Worm (Caenorhabditis elegans) whole organism, young adult: ENCODE data around the gene com-1.

Source experiments
- B0019.2 ChIP-seq: fragments of 200-800 bp; sonication (Bioruptor generic); conservative IDR thresholded peaks from 2 replicates; pipeline ENCODE4 v1.3.6; 2022; ENCODE audit warnings: missing genetic modification reagents, missing genetic modification characterization, missing compliant biosample characterization
- B0261.1 ChIP-seq: sonication (generic microtip); optimal IDR thresholded peaks from 2 replicates; lab custom pipeline; 2016; ENCODE audit warnings: mild to moderate bottlenecking, missing genetic modification characterization, moderate library complexity, missing compliant biosample characterization
- B0336.3 ChIP-seq: fragments of 200-800 bp; sonication (Bioruptor generic); IDR thresholded peaks from 2 replicates; pipeline ENCODE4 v1.3.6; 2022; ENCODE audit warnings: missing genetic modification characterization, missing compliant biosample characterization
- F22D6.2 ChIP-seq: sonication (generic microtip); optimal IDR thresholded peaks from 2 replicates; lab custom pipeline; 2016; ENCODE audit warnings: mild to moderate bottlenecking, missing genetic modification characterization, missing compliant biosample characterization
- F33H1.4 ChIP-seq: fragments of 200-800 bp; sonication (Bioruptor generic); IDR thresholded peaks from 2 replicates; pipeline ENCODE4 v1.3.6; 2022; ENCODE audit warnings: missing genetic modification reagents, missing genetic modification characterization, missing compliant biosample characterization
- F57C9.4 ChIP-seq: sonication (generic microtip); optimal IDR thresholded peaks from 2 replicates; lab custom pipeline; 2017; ENCODE audit warnings: mild to moderate bottlenecking, missing genetic modification characterization, missing compliant biosample characterization
- Y53F4B.3 ChIP-seq: fragments of 200-800 bp; sonication (Bioruptor generic); IDR thresholded peaks from 2 replicates; pipeline ENCODE4 v1.3.6; 2022; ENCODE audit warnings: missing genetic modification reagents, missing genetic modification characterization, missing compliant biosample characterization
- Y53G8AR.9 ChIP-seq: fragments of 200-800 bp; sonication (Bioruptor generic); conservative IDR thresholded peaks from 2 replicates; pipeline ENCODE4 v1.3.6; 2022; ENCODE audit warnings: missing genetic modification reagents, missing genetic modification characterization, missing compliant biosample characterization
- akir-1 ChIP-seq: fragments of 200-800 bp; sonication (Bioruptor generic); optimal IDR thresholded peaks from 2 replicates; lab custom pipeline; 2018; ENCODE audit warnings: mild to moderate bottlenecking, missing genetic modification characterization, moderate library complexity, missing compliant biosample characterization
- atf-7 ChIP-seq: sonication (generic microtip); optimal IDR thresholded peaks from 2 replicates; lab custom pipeline; 2017; ENCODE audit warnings: mild to moderate bottlenecking, missing genetic modification characterization, missing compliant biosample characterization
- athp-1 ChIP-seq: sonication (generic microtip); optimal IDR thresholded peaks from 2 replicates; lab custom pipeline; 2017; ENCODE audit warnings: mild to moderate bottlenecking, missing genetic modification characterization, missing compliant biosample characterization
- bed-1 ChIP-seq: fragments of 200-800 bp; sonication (Bioruptor generic); IDR thresholded peaks from 2 replicates; pipeline ENCODE4 v1.3.6; 2022; ENCODE audit warnings: missing genetic modification reagents, missing genetic modification characterization, missing compliant biosample characterization
- bed-2 ChIP-seq: fragments of 200-800 bp; sonication (Bioruptor generic); IDR thresholded peaks from 2 replicates; pipeline ENCODE4 v1.3.6; 2022; ENCODE audit warnings: missing genetic modification reagents, missing genetic modification characterization, missing compliant biosample characterization
- ceh-27 ChIP-seq: fragments of 200-800 bp; sonication (Bioruptor generic); optimal IDR thresholded peaks from 2 replicates; lab custom pipeline; 2018; ENCODE audit warnings: mild to moderate bottlenecking, missing genetic modification characterization, moderate library complexity, missing compliant biosample characterization
- ceh-79 ChIP-seq: sonication (generic microtip); optimal IDR thresholded peaks from 2 replicates; lab custom pipeline; 2017; ENCODE audit warnings: mild to moderate bottlenecking, missing genetic modification characterization, missing compliant biosample characterization
- dpl-1 ChIP-seq: fragments of 150-350 bp; optimal IDR thresholded peaks from 2 replicates; lab custom pipeline; 2014; ENCODE audit warnings: missing biosample characterization, missing genetic modification reagents, missing genetic modification characterization
- efl-1 ChIP-seq: fragments of 150-350 bp; optimal IDR thresholded peaks from 2 replicates; lab custom pipeline; 2014; ENCODE audit warnings: missing biosample characterization, missing genetic modification reagents, missing genetic modification characterization
- egl-18 ChIP-seq: fragments of 200-800 bp; sonication (Bioruptor generic); IDR thresholded peaks from 2 replicates; pipeline ENCODE4 v1.3.6; 2022; ENCODE audit warnings: missing genetic modification reagents, missing genetic modification characterization, missing compliant biosample characterization
- egl-44 ChIP-seq: fragments of 200-800 bp; sonication (Bioruptor generic); IDR thresholded peaks from 2 replicates; pipeline ENCODE4 v1.3.6; 2022; ENCODE audit warnings: missing genetic modification reagents, missing genetic modification characterization, missing compliant biosample characterization
- ekl-4 ChIP-seq: fragments of 200-800 bp; sonication (Bioruptor generic); IDR thresholded peaks from 2 replicates; pipeline ENCODE4 v1.3.6; 2022; ENCODE audit warnings: missing genetic modification reagents, missing genetic modification characterization, missing compliant biosample characterization
- hmg-20 ChIP-seq: fragments of 200-800 bp; sonication (Bioruptor generic); IDR thresholded peaks from 2 replicates; pipeline ENCODE4 v1.3.6; 2022; ENCODE audit warnings: missing genetic modification reagents, missing genetic modification characterization, missing compliant biosample characterization
- hsf-1 ChIP-seq: fragments of 200-800 bp; sonication (Bioruptor generic); IDR thresholded peaks from 2 replicates; pipeline ENCODE4 v1.3.6; 2022; ENCODE audit warnings: missing genetic modification reagents, missing genetic modification characterization, missing compliant biosample characterization
- let-607 ChIP-seq, 2 experiments: fragments of 200-800 bp in 1 of 2; sonication (Bioruptor generic) in 1 of 2; sonication (generic microtip) in 1 of 2; optimal IDR thresholded peaks; 2 replicates each; lab custom pipeline; 2016 to 2018; ENCODE audit warnings: mild to moderate bottlenecking in 2 of 2, missing compliant biosample characterization in 2 of 2, missing genetic modification characterization in 2 of 2, moderate library complexity in 2 of 2, missing genotype in 1 of 2
- lin-35 ChIP-seq, 3 experiments: fragments of 150-350 bp in 2 of 3; sonication (generic microtip) in 1 of 3; optimal IDR thresholded peaks; 2 replicates each; lab custom pipeline; 2014 to 2018; ENCODE audit warnings: missing biosample characterization in 3 of 3, missing genetic modification characterization in 3 of 3, missing genetic modification reagents in 3 of 3
- lin-54 ChIP-seq: fragments of 200-800 bp; sonication (Bioruptor generic); optimal IDR thresholded peaks from 2 replicates; lab custom pipeline; 2018; ENCODE audit warnings: mild to moderate bottlenecking, missing genetic modification characterization, missing compliant biosample characterization
- lir-1 ChIP-seq: fragments of 200-800 bp; sonication (Bioruptor generic); conservative IDR thresholded peaks from 2 replicates; pipeline ENCODE4 v1.3.6; 2022; ENCODE audit warnings: missing genetic modification reagents, missing genetic modification characterization, missing compliant biosample characterization
- madf-10 ChIP-seq: sonication (generic microtip); optimal IDR thresholded peaks from 2 replicates; lab custom pipeline; 2016; ENCODE audit warnings: mild to moderate bottlenecking, missing genetic modification characterization, missing compliant biosample characterization
- madf-8 ChIP-seq: fragments of 200-800 bp; sonication (Bioruptor generic); conservative IDR thresholded peaks from 2 replicates; pipeline ENCODE4 v1.3.6; 2022; ENCODE audit warnings: missing genetic modification reagents, missing genetic modification characterization, missing compliant biosample characterization
- mcd-1 ChIP-seq: fragments of 200-800 bp; sonication (Bioruptor generic); IDR thresholded peaks from 2 replicates; pipeline ENCODE4 v1.3.6; 2022; ENCODE audit warnings: missing genetic modification reagents, missing genetic modification characterization, missing compliant biosample characterization
- mxl-1 ChIP-seq: sonication (generic microtip); optimal IDR thresholded peaks from 2 replicates; lab custom pipeline; 2016; ENCODE audit warnings: missing genetic modification characterization, missing compliant biosample characterization
- nfya-2 ChIP-seq: fragments of 200-800 bp; sonication (Bioruptor generic); IDR thresholded peaks from 2 replicates; pipeline ENCODE4 v1.3.6; 2022; ENCODE audit warnings: missing genetic modification reagents, missing genetic modification characterization, missing compliant biosample characterization
- nhr-120 ChIP-seq: fragments of 200-800 bp; sonication (Bioruptor generic); IDR thresholded peaks from 2 replicates; pipeline ENCODE4 v1.3.6; 2022; ENCODE audit warnings: missing genetic modification characterization, missing compliant biosample characterization
- nhr-27 ChIP-seq: fragments of 200-800 bp; sonication (Bioruptor generic); optimal IDR thresholded peaks from 2 replicates; lab custom pipeline; 2018; ENCODE audit warnings: mild to moderate bottlenecking, missing genetic modification characterization, moderate library complexity, missing compliant biosample characterization
- snpc-4 ChIP-seq, 5 experiments: fragments of 150-350 bp in 1 of 5; sonication (generic microtip) in 4 of 5; optimal IDR thresholded peaks; 2 replicates each; lab custom pipeline; 2014 to 2018; ENCODE audit warnings: missing genetic modification characterization in 5 of 5, missing biosample characterization in 3 of 5, antibody characterized with exemption in 2 of 5, mild to moderate bottlenecking in 2 of 5, missing compliant biosample characterization in 2 of 5, missing genotype in 2 of 5, moderate library complexity in 2 of 5, missing genetic modification reagents in 1 of 5
- somi-1 ChIP-seq: fragments of 200-800 bp; sonication (Bioruptor generic); optimal IDR thresholded peaks from 2 replicates; lab custom pipeline; 2018; ENCODE audit warnings: mild to moderate bottlenecking, missing genetic modification characterization, missing compliant biosample characterization
- sptf-2 ChIP-seq: fragments of 200-800 bp; sonication (Bioruptor generic); optimal IDR thresholded peaks from 2 replicates; lab custom pipeline; 2018; ENCODE audit warnings: mild to moderate bottlenecking, missing genetic modification characterization, missing compliant biosample characterization
- tbp1 ChIP-seq: fragments of 200-800 bp; sonication (Bioruptor generic); optimal IDR thresholded peaks from 2 replicates; lab custom pipeline; 2018; ENCODE audit warnings: mild to moderate bottlenecking, missing genetic modification characterization, missing compliant biosample characterization
- tbx-9 ChIP-seq: sonication (generic microtip); optimal IDR thresholded peaks from 2 replicates; lab custom pipeline; 2016; ENCODE audit warnings: borderline replicate concordance, missing genetic modification characterization, inconsistent platforms, missing compliant biosample characterization
- tlf-1 ChIP-seq: fragments of 200-800 bp; sonication (Bioruptor generic); optimal IDR thresholded peaks from 2 replicates; lab custom pipeline; 2018; ENCODE audit warnings: mild to moderate bottlenecking, missing genetic modification characterization, missing compliant biosample characterization
- unc-130 ChIP-seq: sonication (generic microtip); optimal IDR thresholded peaks from 2 replicates; lab custom pipeline; 2016; ENCODE audit warnings: missing genetic modification reagents, missing genetic modification characterization, missing compliant biosample characterization
- unc-62 ChIP-seq: fragments of 150-350 bp; optimal IDR thresholded peaks from 2 replicates; lab custom pipeline; 2014; ENCODE audit warnings: missing biosample characterization, missing genetic modification reagents, missing genetic modification characterization
- xnd-1 ChIP-seq: sonication (generic microtip); optimal IDR thresholded peaks from 2 replicates; lab custom pipeline; 2016; ENCODE audit warnings: missing genotype, missing genetic modification reagents, missing genetic modification characterization, missing compliant biosample characterization
- ztf-28 ChIP-seq: fragments of 200-800 bp; sonication (Bioruptor generic); IDR thresholded peaks from 2 replicates; pipeline ENCODE4 v1.3.6; 2022; ENCODE audit warnings: missing genetic modification reagents, missing genetic modification characterization, missing compliant biosample characterization

com-1 gene

DNA sequence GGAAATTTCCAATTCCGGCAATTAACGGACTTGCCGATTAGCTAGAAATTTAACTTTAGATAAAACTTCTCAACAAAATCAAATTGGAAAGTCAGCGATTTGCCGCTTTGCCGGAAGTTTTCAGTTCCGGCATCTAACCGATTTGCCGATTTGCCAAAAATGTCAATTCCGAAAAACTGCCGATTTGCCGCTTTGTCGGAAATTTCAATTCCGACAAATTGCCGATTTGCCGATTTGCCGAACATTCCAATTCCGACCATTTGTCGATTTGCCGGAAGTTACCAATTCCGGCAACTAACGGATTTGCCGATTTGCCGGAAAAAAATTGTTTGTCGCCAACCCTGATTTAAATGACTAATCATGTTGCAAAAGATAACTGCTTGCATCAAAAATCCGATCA is 13.0 kb downstream of the com-1 start:
- TF ChIP-seq lir-1 (GFP tag; lab: Robert Waterston, UW) (no peak), dpl-1 (GFP tag; lab: Kevin White, UChicago) (peak; percentile 35)
- TF ChIP-seq, all 124 proteins: peak for 1

DNA sequence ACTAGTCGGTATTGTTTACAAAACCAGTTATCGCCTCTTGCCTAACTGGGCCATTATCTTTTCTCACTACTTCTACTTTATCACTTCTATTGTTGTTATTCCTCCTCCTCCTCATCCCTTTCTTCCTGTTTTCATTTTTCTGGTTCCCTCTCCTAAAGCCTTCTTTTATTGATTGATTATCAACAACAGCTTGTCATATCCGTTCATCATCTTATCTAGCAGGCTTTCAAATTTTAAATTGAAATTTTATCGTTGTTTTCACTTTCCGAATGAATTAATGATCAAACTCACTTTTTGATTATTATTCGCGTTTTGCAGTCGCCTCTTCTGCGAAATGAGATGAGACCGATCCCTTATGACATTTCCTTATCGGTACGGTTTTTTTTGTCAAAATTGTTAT is 15.0 kb downstream of the com-1 start, which contains the start of gene cut-6:
cut-6 (plus strand) TSS at position 301 of the 400 bp plus-strand sequence.
- TF ChIP-seq unc-130 (GFP tag; lab: Kevin White, UChicago) (no peak), madf-10 (no peak), nhr-27 (tag; lab: Kevin White, UChicago) (no peak), Y53F4B.3 (GFP tag; lab: Robert Waterston, UW) (no peak), nfya-2 (GFP tag; lab: Robert Waterston, UW) (no peak), madf-8 (GFP tag; lab: Robert Waterston, UW) (no peak), lin-54 (no peak), B0019.2 (GFP tag; lab: Robert Waterston, UW) (no peak), atf-7 (no peak), tbp1 (no peak), ceh-27 (GFP tag; lab: Kevin White, UChicago) (no peak), Y53G8AR.9 (GFP tag; lab: Robert Waterston, UW) (no peak), F57C9.4 (tag; lab: Kevin White, UChicago) (no peak), egl-18 (GFP tag; lab: Robert Waterston, UW) (no peak)

DNA sequence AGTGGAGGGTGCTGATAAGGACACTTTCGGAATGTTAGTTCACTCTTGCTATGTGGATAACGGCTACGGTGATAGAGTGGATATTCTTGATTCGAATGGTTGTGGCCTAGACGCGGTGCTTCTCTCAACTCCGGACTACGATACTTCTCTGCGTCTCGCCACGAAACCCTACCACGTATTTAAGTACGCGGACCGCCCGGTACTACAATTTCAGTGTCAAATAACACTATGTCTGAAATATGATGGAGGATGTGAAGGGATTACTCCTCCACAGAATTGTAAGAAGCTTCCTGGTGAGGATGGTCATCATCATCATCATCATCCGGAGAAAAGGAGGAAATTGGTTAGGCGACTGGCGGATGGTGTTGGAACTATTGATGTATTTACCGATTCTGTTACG is 18.8 kb downstream of the com-1 start:
- no peak for TF ChIP-seq ztf-28 (GFP tag; lab: Robert Waterston, UW)
- TF ChIP-seq tbx-9 (tag; lab: Kevin White, UChicago) = no peak
- no peak for TF ChIP-seq sptf-2 (GFP tag; lab: Kevin White, UChicago)
- no peak for TF ChIP-seq akir-1 (GFP tag; lab: Kevin White, UChicago)
- no peak for TF ChIP-seq mcd-1 (GFP tag; lab: Robert Waterston, UW)
- TF ChIP-seq somi-1 (GFP tag; lab: Kevin White, UChicago) = no peak
- no peak for TF ChIP-seq B0261.1
- TF ChIP-seq snpc-4 (GFP tag; optimal IDR thresholded peaks at IDR 0.05; lab: Kevin White, UChicago) = no peak
- TF ChIP-seq snpc-4 (tag; optimal IDR thresholded peaks at IDR 0.05; lab: Kevin White, UChicago) = no peak
- no peak for TF ChIP-seq ceh-27 (GFP tag; lab: Kevin White, UChicago)
- TF ChIP-seq F22D6.2 (tag; lab: Kevin White, UChicago) = no peak
- no peak for TF ChIP-seq ekl-4 (GFP tag; lab: Robert Waterston, UW)
- no peak for TF ChIP-seq xnd-1 (tag; lab: Kevin White, UChicago)
- no peak for TF ChIP-seq hmg-20
- TF ChIP-seq B0336.3 = no peak
- no peak for TF ChIP-seq tlf-1 (GFP tag; lab: Kevin White, UChicago)
- TF ChIP-seq unc-62 (GFP tag; lab: Kevin White, UChicago) = no peak
- no peak for TF ChIP-seq let-607 (tag; optimal IDR thresholded peaks at IDR 0.05; lab: Kevin White, UChicago)

DNA sequence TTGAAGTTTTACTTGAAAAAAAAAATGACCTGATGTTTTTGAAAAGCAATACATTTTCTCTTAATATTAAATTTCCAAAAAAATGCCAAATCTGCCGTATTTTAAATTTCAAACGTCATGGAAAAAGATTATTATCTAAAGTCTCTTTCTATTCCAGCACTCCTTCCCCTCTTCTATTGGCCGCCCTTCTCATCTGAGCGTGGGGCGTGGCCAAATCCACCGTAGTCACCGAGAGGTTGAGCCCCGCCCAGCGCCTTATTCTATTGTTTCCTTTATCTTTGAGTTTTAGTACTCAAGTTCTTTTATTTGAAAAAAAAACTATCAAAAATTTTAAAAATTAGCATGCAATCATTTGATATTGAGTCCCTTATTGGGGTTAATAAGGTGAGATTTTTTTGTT is 23.9 kb downstream of the com-1 start, which contains the start of gene vab-7:
vab-7 (plus strand) TSS at position 301 of the 400 bp plus-strand sequence.
- TF ChIP-seq egl-44 (GFP tag; lab: Robert Waterston, UW) (no peak), athp-1 (tag; lab: Kevin White, UChicago) (no peak), hsf-1 (GFP tag; lab: Robert Waterston, UW) (no peak), unc-130 (GFP tag; lab: Kevin White, UChicago) (no peak), mxl-1 (tag; lab: Kevin White, UChicago) (no peak), atf-7 (no peak), bed-2 (GFP tag; lab: Robert Waterston, UW) (no peak), ceh-79 (tag; lab: Kevin White, UChicago) (no peak), snpc-4 (GFP tag; optimal IDR thresholded peaks at IDR 0.05; lab: Kevin White, UChicago) (no peak), snpc-4 (tag; optimal IDR thresholded peaks at IDR 0.05; lab: Kevin White, UChicago) (no peak), efl-1 (GFP tag; lab: Kevin White, UChicago) (no peak), F33H1.4 (GFP tag; lab: Robert Waterston, UW) (no peak), lin-35 (GFP tag; optimal IDR thresholded peaks at IDR 0.05; lab: Kevin White, UChicago) (no peak), bed-1 (GFP tag; lab: Robert Waterston, UW) (no peak), nhr-120 (GFP tag; lab: Robert Waterston, UW) (no peak)
